Fruit fly (Drosophila melanogaster): ENCODE results near the gene CG8064.

The CG8064 gene

dm6 chr3R:18301569-18301968 lies 18.1 kb downstream of the CG8064 start, which contains the start of gene Polr1E (continued):
- TF ChIP-seq Optix (GFP tag; IDR thresholded peaks at IDR 0.05): no peak
- TF ChIP-seq CG2875 (GFP tag; optimal IDR thresholded peaks at IDR 0.05): no peak
- TF ChIP-seq BEAF-32 (GFP tag; optimal IDR thresholded peaks at IDR 0.05): peak; percentile 60
- no peak for TF ChIP-seq CG32772 (GFP tag; IDR thresholded peaks at IDR 0.05)
- TF ChIP-seq en (GFP tag; optimal IDR thresholded peaks at IDR 0.05): no peak
- no peak for TF ChIP-seq Sin3A (optimal IDR thresholded peaks at IDR 0.05)
- TF ChIP-seq nerfin-2 (GFP tag; IDR thresholded peaks at IDR 0.05; ENCODE audit: partially characterized antibody): peak; percentile 44; the same call in 1 of the 2 replicates
- no peak for TF ChIP-seq Dad (GFP tag; optimal IDR thresholded peaks at IDR 0.05)
- no peak for TF ChIP-seq gcm2 (GFP tag; optimal IDR thresholded peaks at IDR 0.05)
- no peak for TF ChIP-seq slp2 (GFP tag; optimal IDR thresholded peaks at IDR 0.05)
- TF ChIP-seq CG5245 (GFP tag; optimal IDR thresholded peaks at IDR 0.05): no peak
- peak; percentile 66 to 96 for TF ChIP-seq crp (GFP tag; optimal IDR thresholded peaks at IDR 0.05)
- no peak for TF ChIP-seq CG16815 (GFP tag; optimal IDR thresholded peaks at IDR 0.05)
- TF ChIP-seq CG12391 (tag; optimal IDR thresholded peaks at IDR 0.05): peak; percentile 18
- TF ChIP-seq jing (GFP tag; optimal IDR thresholded peaks at IDR 0.05): no peak
- TF ChIP-seq abd-A (tag; optimal IDR thresholded peaks at IDR 0.05): no peak
- peak; percentile 99 for TF ChIP-seq Dref (GFP tag; IDR thresholded peaks at IDR 0.05)
- TF ChIP-seq CG42726 (GFP tag; IDR thresholded peaks at IDR 0.05; ENCODE audit: partially characterized antibody): 0 out of 2 replicates have a peak, but pooled peaks have one; percentile 36
- TF ChIP-seq CkIIα-i1 (GFP tag; IDR thresholded peaks at IDR 0.05): no peak
- no peak for TF ChIP-seq ind (GFP tag; optimal IDR thresholded peaks at IDR 0.05)
- TF ChIP-seq Nf-YA (GFP tag; IDR thresholded peaks at IDR 0.05): no peak
- peak; percentile 19 for TF ChIP-seq ems (GFP tag; optimal IDR thresholded peaks at IDR 0.05)
- no peak for TF ChIP-seq CG6254 (GFP tag; optimal IDR thresholded peaks at IDR 0.05)
- no peak for TF ChIP-seq CG14667 (GFP tag; IDR thresholded peaks at IDR 0.05)
- no peak for TF ChIP-seq CG43689 (GFP tag; IDR thresholded peaks at IDR 0.05)
- TF ChIP-seq CG1024 (GFP tag; IDR thresholded peaks at IDR 0.05): no peak
- no peak for TF ChIP-seq crol (GFP tag; IDR thresholded peaks at IDR 0.05)
- TF ChIP-seq CG14014 (GFP tag; IDR thresholded peaks at IDR 0.05): no peak
- no peak for TF ChIP-seq tna (GFP tag; IDR thresholded peaks at IDR 0.05; ENCODE audit: partially characterized antibody)
- TF ChIP-seq Bdp1 (GFP tag; optimal IDR thresholded peaks at IDR 0.05): no peak
- TF ChIP-seq CG16779 (GFP tag; IDR thresholded peaks at IDR 0.05): no peak
- no peak for TF ChIP-seq chinmo (GFP tag; IDR thresholded peaks at IDR 0.05; ENCODE audit: partially characterized antibody)
- no peak for TF ChIP-seq Sox102F (GFP tag; optimal IDR thresholded peaks at IDR 0.05)
- TF ChIP-seq CG9817 (tag; optimal IDR thresholded peaks at IDR 0.05): no peak
- no peak for TF ChIP-seq CG18599 (GFP tag; optimal IDR thresholded peaks at IDR 0.05)
- peak; percentile 46 for TF ChIP-seq CG4617 (GFP tag; optimal IDR thresholded peaks at IDR 0.05; ENCODE audit: borderline replicate concordance)
- TF ChIP-seq Hand (GFP tag; optimal IDR thresholded peaks at IDR 0.05): no peak
- TF ChIP-seq gce (GFP tag; IDR thresholded peaks at IDR 0.05): no peak
- TF ChIP-seq al (GFP tag; IDR thresholded peaks at IDR 0.05): no peak
- TF ChIP-seq ssp (GFP tag; IDR thresholded peaks at IDR 0.05): no peak
- TF ChIP-seq mam (GFP tag; optimal IDR thresholded peaks at IDR 0.05): no peak
- no peak for TF ChIP-seq CG1792 (GFP tag; optimal IDR thresholded peaks at IDR 0.05)
- TF ChIP-seq CG30431 (GFP tag; optimal IDR thresholded peaks at IDR 0.05): no peak
- no peak for TF ChIP-seq Doc2 (GFP tag; IDR thresholded peaks at IDR 0.05)
- TF ChIP-seq CG8765 (GFP tag; IDR thresholded peaks at IDR 0.05): no peak
- no peak for TF ChIP-seq chn (GFP tag; optimal IDR thresholded peaks at IDR 0.05)
- TF ChIP-seq D19B (GFP tag; optimal IDR thresholded peaks at IDR 0.05): no peak
- peak; percentile 20 for TF ChIP-seq CG2712 (tag; optimal IDR thresholded peaks at IDR 0.05)
- no peak for TF ChIP-seq CG8359 (GFP tag; optimal IDR thresholded peaks at IDR 0.05; ENCODE audit: borderline replicate concordance)
- no peak for TF ChIP-seq maf-S (GFP tag; optimal IDR thresholded peaks at IDR 0.05)
- TF ChIP-seq lilli (GFP tag; optimal IDR thresholded peaks at IDR 0.05): peak; percentile 11
- TF ChIP-seq CG18476 (GFP tag; optimal IDR thresholded peaks at IDR 0.05): no peak

All from whole organism, embryonic.